Worm (Caenorhabditis elegans): ENCODE measurements around the gene Y50D4B.4.

- no peak for TF ChIP-seq elt-3 (tag; optimal IDR thresholded peaks at IDR 0.05)
- no peak for TF ChIP-seq unc-39 (tag; optimal IDR thresholded peaks at IDR 0.05)
- no peak for TF ChIP-seq sptf-1 (tag; optimal IDR thresholded peaks at IDR 0.05)
- TF ChIP-seq ceh-39 (tag; optimal IDR thresholded peaks at IDR 0.05): no peak
- TF ChIP-seq blmp-1 (tag; optimal IDR thresholded peaks at IDR 0.05): no peak
Observed at ce11 chrV:1131880-1132623, 39.6 kb downstream of the Y50D4B.4 start, which contains the start of gene W07B8.4.
